Fruit fly (Drosophila melanogaster) S2 (cell line): ENCODE data around the gene RpS28a.

Experiments
- CG8478 ChIP-seq: fragments of >200 bp; optimal IDR thresholded peaks from 2 replicates; lab custom pipeline; 2018
- CTCF ChIP-seq, 2 experiments: fragments of >200 bp; optimal IDR thresholded peaks; 2 replicates each; lab custom pipeline; 2018

- TF ChIP-seq CG8478 (lab: Kevin White, UChicago): no peak
- TF ChIP-seq CTCF (optimal IDR thresholded peaks at IDR 0.05; lab: Kevin White, UChicago): no peak
Observed at dm6 chr3R:30021559-30022451, 643 bp downstream of the RpS28a start, which contains the start of gene Mgat2.
